Worm (Caenorhabditis elegans) whole organism, L3 larva: ENCODE data around the gene F49E2.5.
A peak's percentile ranks its signal among the peaks of the same experiment; 100 is the strongest.

Experiments used
- R02D3.7 ChIP-seq: fragments of 150-350 bp; optimal IDR thresholded peaks from 2 replicates; lab custom pipeline; 2014; ENCODE audit warnings: missing biosample characterization, missing genetic modification characterization
- aly-2 ChIP-seq: fragments of 150-350 bp; optimal IDR thresholded peaks from 2 replicates; lab custom pipeline; 2014; ENCODE audit warnings: missing biosample characterization, missing genetic modification characterization
- ama-1 ChIP-seq: fragments of 150-350 bp; optimal IDR thresholded peaks from 2 replicates; lab custom pipeline; 2018
- ceh-16 ChIP-seq: sonication (generic microtip); optimal IDR thresholded peaks from 2 replicates; lab custom pipeline; 2017; ENCODE audit warnings: missing biosample characterization, missing genetic modification characterization
- ceh-28 ChIP-seq: fragments of 150-350 bp; optimal IDR thresholded peaks from 2 replicates; lab custom pipeline; 2014; ENCODE audit warnings: missing biosample characterization, missing genetic modification reagents, missing genetic modification characterization
- ceh-82 ChIP-seq: fragments of 150-350 bp; optimal IDR thresholded peaks from 2 replicates; lab custom pipeline; 2014; ENCODE audit warnings: missing biosample characterization, missing genetic modification characterization
- daf-12 ChIP-seq: fragments of 150-350 bp; optimal IDR thresholded peaks from 2 replicates; lab custom pipeline; 2014; ENCODE audit warnings: missing biosample characterization, missing genetic modification reagents, missing genetic modification characterization
- egl-5 ChIP-seq: fragments of 150-350 bp; optimal IDR thresholded peaks from 2 replicates; lab custom pipeline; 2017; ENCODE audit warnings: missing biosample characterization, missing genetic modification reagents, missing genetic modification characterization, inconsistent platforms
- elt-1 ChIP-seq: fragments of 150-350 bp; optimal IDR thresholded peaks from 2 replicates; lab custom pipeline; 2014; ENCODE audit warnings: missing biosample characterization, missing genetic modification characterization
- elt-2 ChIP-seq: sonication (generic microtip); optimal IDR thresholded peaks from 2 replicates; lab custom pipeline; 2016; ENCODE audit warnings: missing genetic modification reagents, mild to moderate bottlenecking, missing genetic modification characterization, missing compliant biosample characterization
- elt-3 ChIP-seq, 3 experiments: fragments of 150-350 bp in 1 of 3; sonication (generic microtip) in 2 of 3; optimal IDR thresholded peaks; 2 replicates in 2 of 3; 4 replicates in 1 of 3; lab custom pipeline; 2014 to 2017; ENCODE audit warnings: missing biosample characterization in 3 of 3, missing genetic modification characterization in 3 of 3
- eor-1 ChIP-seq, 2 experiments: fragments of 150-350 bp; optimal IDR thresholded peaks; 2 replicates each; lab custom pipeline; 2014 to 2018; ENCODE audit warnings: missing biosample characterization in 2 of 2, missing genetic modification characterization in 2 of 2
- fkh-2 ChIP-seq: fragments of 150-350 bp; optimal IDR thresholded peaks from 2 replicates; lab custom pipeline; 2014; ENCODE audit warnings: missing biosample characterization, missing genetic modification reagents, missing genetic modification characterization
- fos-1 ChIP-seq: fragments of 150-350 bp; optimal IDR thresholded peaks from 2 replicates; lab custom pipeline; 2014; ENCODE audit warnings: missing biosample characterization, missing genetic modification characterization
- jun-1 ChIP-seq: fragments of 150-350 bp; optimal IDR thresholded peaks from 2 replicates; lab custom pipeline; 2014; ENCODE audit warnings: missing biosample characterization, missing genetic modification reagents, missing genetic modification characterization
- lin-15B ChIP-seq: fragments of 150-350 bp; optimal IDR thresholded peaks from 2 replicates; lab custom pipeline; 2014; ENCODE audit warnings: missing biosample characterization, missing genetic modification characterization
- lsy-12 ChIP-seq: sonication (generic microtip); optimal IDR thresholded peaks from 2 replicates; lab custom pipeline; 2016; ENCODE audit warnings: mild to moderate bottlenecking, missing genetic modification characterization, missing compliant biosample characterization
- mdl-1 ChIP-seq: fragments of 150-350 bp; optimal IDR thresholded peaks from 2 replicates; lab custom pipeline; 2014; ENCODE audit warnings: missing biosample characterization, missing genetic modification characterization
- mml-1 ChIP-seq: fragments of 150-350 bp; sonication (generic microtip); optimal IDR thresholded peaks from 3 replicates; lab custom pipeline; 2014; ENCODE audit warnings: missing biosample characterization, missing genetic modification characterization
- nfya-1 ChIP-seq: sonication (generic microtip); optimal IDR thresholded peaks from 2 replicates; lab custom pipeline; 2017; ENCODE audit warnings: missing genetic modification characterization, mild to moderate bottlenecking, missing compliant biosample characterization, antibody characterized with exemption, moderate library complexity; ENCODE audit not compliant: insufficient read depth
- nhr-12 ChIP-seq: fragments of 150-350 bp; optimal IDR thresholded peaks from 2 replicates; lab custom pipeline; 2014; ENCODE audit warnings: missing biosample characterization, missing genetic modification characterization
- nhr-23 ChIP-seq: fragments of 150-350 bp; optimal IDR thresholded peaks from 2 replicates; lab custom pipeline; 2014; ENCODE audit warnings: missing biosample characterization, missing genetic modification reagents, missing genetic modification characterization
- nhr-237 ChIP-seq: fragments of 150-350 bp; optimal IDR thresholded peaks from 2 replicates; lab custom pipeline; 2014; ENCODE audit warnings: missing biosample characterization, missing genetic modification characterization
- nhr-25 ChIP-seq: sonication (generic microtip); optimal IDR thresholded peaks from 2 replicates; lab custom pipeline; 2017; ENCODE audit warnings: missing biosample characterization, missing genetic modification characterization
- nhr-28 ChIP-seq: fragments of 150-350 bp; optimal IDR thresholded peaks from 2 replicates; lab custom pipeline; 2014; ENCODE audit warnings: missing biosample characterization, missing genetic modification characterization
- nhr-67 ChIP-seq: fragments of 150-350 bp; optimal IDR thresholded peaks from 2 replicates; lab custom pipeline; 2014; ENCODE audit warnings: missing biosample characterization, missing genetic modification characterization
- nhr-77 ChIP-seq: fragments of 150-350 bp; optimal IDR thresholded peaks from 2 replicates; lab custom pipeline; 2014; ENCODE audit warnings: missing biosample characterization, missing genetic modification characterization
- pha-4 ChIP-seq: fragments of 150-350 bp; optimal IDR thresholded peaks from 2 replicates; lab custom pipeline; 2014; ENCODE audit warnings: missing biosample characterization, missing genetic modification reagents, missing genetic modification characterization
- skn-1 ChIP-seq: fragments of 150-350 bp; optimal IDR thresholded peaks from 2 replicates; lab custom pipeline; 2014; ENCODE audit warnings: missing biosample characterization, missing genetic modification characterization
- snpc-4 ChIP-seq: fragments of 150-350 bp; optimal IDR thresholded peaks from 2 replicates; lab custom pipeline; 2014; ENCODE audit warnings: missing biosample characterization, missing genetic modification characterization
- tbx-2 ChIP-seq: sonication (generic microtip); optimal IDR thresholded peaks from 2 replicates; lab custom pipeline; 2016; ENCODE audit warnings: mild to moderate bottlenecking, missing genetic modification characterization, missing compliant biosample characterization
- unc-39 ChIP-seq: sonication (generic microtip); optimal IDR thresholded peaks from 4 replicates; lab custom pipeline; 2017; ENCODE audit warnings: missing biosample characterization, missing genetic modification characterization
- unc-62 ChIP-seq: fragments of 150-350 bp; sonication (generic microtip); optimal IDR thresholded peaks from 4 replicates; lab custom pipeline; 2014; ENCODE audit warnings: missing biosample characterization, missing genetic modification reagents, missing genetic modification characterization
- zag-1 ChIP-seq: fragments of 150-350 bp; optimal IDR thresholded peaks from 2 replicates; lab custom pipeline; 2014; ENCODE audit warnings: missing biosample characterization, missing genetic modification characterization
- ztf-4 ChIP-seq: fragments of 150-350 bp; optimal IDR thresholded peaks from 2 replicates; lab custom pipeline; 2014; ENCODE audit warnings: missing biosample characterization, missing genetic modification characterization

The F49E2.5 gene

ce11 chrX:9518719-9519118, 24.7 kb upstream of the F49E2.5 start, which contains the start of gene C07B5.6:
Gene C07B5.6, plus strand, starts transcription at chrX:9519019.
- TF ChIP-seq nfya-1 (tag; lab: Kevin White, UChicago) = no peak
- no peak for TF ChIP-seq lin-15B (tag; lab: Kevin White, UChicago)
- TF ChIP-seq nhr-77 (tag; lab: Kevin White, UChicago) = no peak
- no peak for TF ChIP-seq zag-1 (tag; lab: Kevin White, UChicago)
- TF ChIP-seq ceh-82 (tag; lab: Kevin White, UChicago) = no peak
- TF ChIP-seq ceh-28 (tag; lab: Kevin White, UChicago) = no peak
- TF ChIP-seq elt-2 (tag; lab: Kevin White, UChicago) = no peak
- no peak for TF ChIP-seq egl-5
- no peak for TF ChIP-seq lsy-12 (tag; lab: Kevin White, UChicago)
- no peak for TF ChIP-seq skn-1
- TF ChIP-seq ama-1 = no peak
- TF ChIP-seq nhr-67 (tag; lab: Kevin White, UChicago) = no peak
- no peak for TF ChIP-seq daf-12 (tag; lab: Kevin White, UChicago)
- no peak for TF ChIP-seq ceh-16
- no peak for TF ChIP-seq jun-1
- TF ChIP-seq ztf-4 = no peak
- no peak for TF ChIP-seq elt-3 (tag; optimal IDR thresholded peaks at IDR 0.05; lab: Kevin White, UChicago)
- no peak for TF ChIP-seq aly-2 (tag; lab: Kevin White, UChicago)
- TF ChIP-seq pha-4 (tag; lab: Kevin White, UChicago) = no peak
- no peak for TF ChIP-seq unc-62
- TF ChIP-seq, all 47 proteins: peak for 0

- TF ChIP-seq nhr-67 (tag; lab: Kevin White, UChicago) = no peak
- no peak for TF ChIP-seq aly-2 (tag; lab: Kevin White, UChicago)
- TF ChIP-seq nhr-237 = no peak
- TF ChIP-seq skn-1 = no peak
- no peak for TF ChIP-seq pha-4 (tag; lab: Kevin White, UChicago)
- no peak for TF ChIP-seq nhr-28 (tag; lab: Kevin White, UChicago)
- no peak for TF ChIP-seq mml-1 (tag; lab: Kevin White, UChicago)
- TF ChIP-seq ceh-82 (tag; lab: Kevin White, UChicago) = no peak
- TF ChIP-seq fos-1 (tag; lab: Kevin White, UChicago) = no peak
- no peak for TF ChIP-seq daf-12 (tag; lab: Kevin White, UChicago)
- no peak for TF ChIP-seq snpc-4 (tag; lab: Kevin White, UChicago)
Observed at ce11 chrX:9523118-9523517, 20.3 kb upstream of the F49E2.5 start, which contains the start of gene C07B5.3. Gene C07B5.3, minus strand, starts transcription at chrX:9523218.

DNA sequence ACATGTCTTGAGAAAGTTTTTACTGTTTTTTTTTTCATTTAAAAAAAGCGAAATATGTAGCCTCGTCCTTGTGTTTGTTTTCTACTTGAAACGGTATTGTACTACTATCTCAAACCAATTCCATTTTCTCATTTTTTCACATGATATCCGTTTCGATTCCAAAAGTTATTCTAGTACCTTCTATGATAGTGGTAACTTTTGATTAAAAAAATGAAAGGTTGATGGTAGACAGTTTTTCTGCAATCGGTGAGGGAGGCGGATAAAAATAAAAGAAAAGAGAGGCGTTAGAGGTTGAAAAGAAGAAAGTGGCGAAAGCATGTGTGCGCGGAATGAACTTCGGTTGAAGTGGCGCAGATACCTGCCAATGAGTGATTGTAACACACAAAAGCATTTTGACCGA, 15.6 kb upstream of the F49E2.5 start:
- TF ChIP-seq unc-62 (no peak), elt-3 (tag; optimal IDR thresholded peaks at IDR 0.05; lab: Kevin White, UChicago) (no peak), aly-2 (tag; lab: Kevin White, UChicago) (no peak), nhr-25 (peak; percentile 46)

DNA sequence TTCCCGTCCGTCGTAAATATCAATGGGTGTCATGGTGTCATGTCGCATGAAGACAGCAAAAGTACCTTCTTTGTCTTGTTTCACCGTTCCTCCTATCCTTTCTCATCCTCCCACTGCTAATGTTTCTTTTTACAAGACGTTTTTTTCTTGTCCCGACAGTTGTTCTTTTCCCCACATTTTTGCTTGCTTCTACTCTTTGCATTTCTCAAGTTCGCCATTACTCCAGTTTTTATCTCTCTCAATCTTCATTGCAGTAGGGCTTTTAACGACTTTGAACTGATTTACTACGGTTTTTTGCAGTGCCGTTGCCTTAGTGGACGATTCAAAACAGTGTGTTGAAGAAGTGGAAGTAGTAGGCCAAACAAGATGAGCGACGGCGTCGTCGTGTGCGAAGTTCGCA, 14.1 kb upstream of the F49E2.5 start, which contains the start of gene C07B5.4:
C07B5.4 (plus strand) TSS at position 301 of the 400 bp plus-strand sequence.
- no peak for TF ChIP-seq R02D3.7 (tag; lab: Kevin White, UChicago)
- no peak for TF ChIP-seq daf-12 (tag; lab: Kevin White, UChicago)
- no peak for TF ChIP-seq elt-1 (tag; lab: Kevin White, UChicago)
- no peak for TF ChIP-seq ztf-4
- no peak for TF ChIP-seq nhr-12
- no peak for TF ChIP-seq nhr-77 (tag; lab: Kevin White, UChicago)
- TF ChIP-seq skn-1 = no peak

DNA sequence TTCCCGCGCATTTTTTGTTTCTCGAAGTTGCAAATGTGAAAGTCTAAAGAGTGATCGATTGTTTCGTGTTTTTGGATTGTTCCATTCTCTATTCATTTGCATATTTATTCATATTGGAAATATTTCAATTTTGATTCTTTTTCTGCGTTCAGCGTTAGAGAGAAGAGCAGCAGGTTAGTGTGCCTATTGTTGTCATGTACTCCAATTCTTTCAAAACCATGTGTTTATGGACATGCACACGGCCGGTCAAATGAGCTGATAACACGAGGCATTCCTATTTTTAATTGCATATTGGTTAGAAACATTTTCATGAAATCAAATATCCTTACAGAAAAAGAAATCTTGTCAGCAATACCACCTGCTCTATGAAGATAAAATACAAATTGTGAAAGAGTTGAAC, 11.8 kb upstream of the F49E2.5 start:
- TF ChIP-seq lsy-12 (tag; lab: Kevin White, UChicago) (no peak), pha-4 (tag; lab: Kevin White, UChicago) (peak; percentile 21), elt-2 (tag; lab: Kevin White, UChicago) (no peak), aly-2 (tag; lab: Kevin White, UChicago) (no peak), unc-39 (tag; lab: Kevin White, UChicago) (no peak), lin-15B (tag; lab: Kevin White, UChicago) (no peak)

DNA sequence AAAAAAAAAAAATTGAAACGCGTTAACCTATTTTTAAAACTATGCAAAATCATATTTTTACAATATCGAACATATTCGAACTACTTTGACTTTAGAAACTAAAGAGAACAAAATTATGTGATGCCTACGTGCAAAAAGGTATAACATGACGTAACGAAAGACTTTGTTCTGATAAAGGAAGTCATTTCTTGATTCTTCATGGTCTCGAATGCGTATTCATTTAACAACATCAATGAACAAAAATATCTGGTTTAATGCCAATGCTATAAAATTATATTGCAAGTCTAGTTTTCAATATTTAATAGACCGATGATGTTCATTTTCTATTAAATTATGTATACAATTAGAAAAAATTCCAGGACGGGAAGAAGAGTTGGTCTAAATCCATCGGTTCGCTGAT, 7.4 kb upstream of the F49E2.5 start:
- TF ChIP-seq mdl-1 (no peak), eor-1 (tag; optimal IDR thresholded peaks at IDR 0.05; lab: Kevin White, UChicago) (no peak), elt-2 (tag; lab: Kevin White, UChicago) (no peak), unc-62 (no peak), fkh-2 (tag; lab: Kevin White, UChicago) (no peak), ceh-82 (tag; lab: Kevin White, UChicago) (no peak), egl-5 (no peak), aly-2 (tag; lab: Kevin White, UChicago) (no peak), nhr-25 (peak; percentile 41), tbx-2 (peak; percentile 36), jun-1 (no peak), snpc-4 (tag; lab: Kevin White, UChicago) (no peak), nhr-77 (tag; lab: Kevin White, UChicago) (no peak), nhr-23 (tag; lab: Kevin White, UChicago) (peak; percentile 2), ama-1 (peak; percentile 71), elt-3 (tag; optimal IDR thresholded peaks at IDR 0.05; lab: Kevin White, UChicago) (no peak)
